Worm (Caenorhabditis elegans): Measurements from ENCODE around the gene snf-12.

DNA sequence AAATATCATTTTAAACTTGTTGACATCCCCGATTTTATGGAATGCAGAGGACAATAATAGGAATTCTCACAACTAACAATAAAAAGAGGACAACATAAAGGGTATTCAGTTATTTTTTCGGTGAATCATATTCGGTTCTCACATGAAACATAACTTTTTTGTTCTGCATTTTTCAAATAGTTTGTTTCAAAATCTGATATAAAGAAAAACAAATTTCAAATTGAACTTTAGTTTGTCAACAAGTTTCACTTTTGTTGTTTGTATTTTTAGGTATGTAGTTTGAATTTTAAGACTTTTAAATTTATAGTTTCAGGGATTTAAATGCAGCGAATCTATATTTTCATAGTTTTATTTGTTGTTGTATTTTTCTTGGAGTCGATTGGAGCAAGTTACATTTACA, 33.3 kb downstream of the snf-12 start, which contains the start of gene F47E1.4:
- TF ChIP-seq med-1 (GFP tag; optimal IDR thresholded peaks at IDR 0.05; ENCODE audit: insufficient read depth) (no peak), ztf-29 (GFP tag; IDR thresholded peaks at IDR 0.05) (no peak), T22C8.4 (GFP tag; IDR thresholded peaks at IDR 0.05) (no peak), cog-1 (tag; optimal IDR thresholded peaks at IDR 0.05) (no peak), tab-1 (GFP tag; IDR thresholded peaks at IDR 0.05) (no peak), flt-1 (GFP tag; IDR thresholded peaks at IDR 0.05) (no peak), klf-2 (GFP tag; conservative IDR thresholded peaks at IDR 0.05) (no peak), ztf-23 (GFP tag; IDR thresholded peaks at IDR 0.05) (no peak), ref-1 (GFP tag; conservative IDR thresholded peaks at IDR 0.05) (no peak)
